Worm (Caenorhabditis elegans): ENCODE measurements around the gene ZK512.1.

DNA sequence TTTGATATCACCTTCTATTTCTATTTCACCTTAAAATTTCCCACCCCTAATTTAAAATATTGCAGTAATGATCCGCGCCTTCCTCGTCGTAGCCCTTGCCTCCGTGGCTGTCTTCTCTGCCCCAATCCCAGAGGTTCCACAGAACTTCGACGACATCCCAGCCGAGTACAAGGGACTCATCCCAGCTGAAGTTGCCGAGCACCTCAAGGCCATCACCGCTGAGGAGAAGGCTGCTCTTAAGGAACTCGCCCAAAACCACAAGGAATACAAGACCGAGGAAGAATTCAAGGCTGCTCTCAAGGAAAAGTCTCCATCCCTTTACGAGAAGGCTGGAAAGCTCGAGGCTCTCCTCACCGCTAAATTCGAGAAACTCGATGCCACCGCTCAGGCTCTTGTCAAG lies 33.0 kb upstream of the ZK512.1 start, which contains the start of gene far-2:
- TF ChIP-seq ztf-11 (tag; optimal IDR thresholded peaks at IDR 0.05): no peak
- no peak for TF ChIP-seq unc-62 (GFP tag; optimal IDR thresholded peaks at IDR 0.05)
- no peak for TF ChIP-seq elt-2 (tag; optimal IDR thresholded peaks at IDR 0.05)
- TF ChIP-seq elt-3 (tag; optimal IDR thresholded peaks at IDR 0.05): no peak
- no peak for TF ChIP-seq nhr-237 (tag; optimal IDR thresholded peaks at IDR 0.05)
- TF ChIP-seq zag-1 (tag; optimal IDR thresholded peaks at IDR 0.05): no peak
- TF ChIP-seq skn-1 (tag; optimal IDR thresholded peaks at IDR 0.05): no peak
- TF ChIP-seq nhr-12 (tag; optimal IDR thresholded peaks at IDR 0.05): no peak
- TF ChIP-seq ama-1 (optimal IDR thresholded peaks at IDR 0.05): no peak
- TF ChIP-seq ztf-4 (tag; optimal IDR thresholded peaks at IDR 0.05): no peak
- TF ChIP-seq R02D3.7 (tag; optimal IDR thresholded peaks at IDR 0.05): no peak
- TF ChIP-seq snpc-4 (tag; optimal IDR thresholded peaks at IDR 0.05): no peak
- no peak for TF ChIP-seq nhr-76 (tag; optimal IDR thresholded peaks at IDR 0.05)

All from whole organism, L3 larva.